Fruit fly (Drosophila melanogaster) whole organism, embryonic: Measurements from ENCODE around the gene Dpm3.

ENCODE experiments used
- Ada2b ChIP-seq: fragments of 200-800 bp; sonication (Bioruptor generic); IDR thresholded peaks from 2 replicates; pipeline ENCODE4 v1.3.6; 2022; ENCODE audit warnings: missing biosample characterization, missing genetic modification characterization
- CG10321 ChIP-seq: fragments of 200-800 bp; sonication (Bioruptor generic); IDR thresholded peaks from 2 replicates; pipeline ENCODE4 v1.3.6; 2022; ENCODE audit warnings: missing biosample characterization, missing genetic modification characterization
- CG10959 ChIP-seq: fragments of 200-800 bp; sonication (Bioruptor generic); IDR thresholded peaks from 2 replicates; pipeline ENCODE4 v1.3.6; 2022; ENCODE audit warnings: missing biosample characterization, missing genetic modification characterization
- CG11398 ChIP-seq: fragments of 200-800 bp; sonication (Bioruptor generic); optimal IDR thresholded peaks from 2 replicates; lab custom pipeline; 2016; ENCODE audit warnings: missing biosample characterization, missing genetic modification characterization
- CG13287 ChIP-seq: fragments of 200-800 bp; sonication (Bioruptor generic); IDR thresholded peaks from 2 replicates; pipeline ENCODE4 v1.3.6; 2022; ENCODE audit warnings: missing biosample characterization, missing genetic modification characterization; ENCODE audit not compliant: partially characterized antibody
- CG14441 ChIP-seq: fragments of 200-800 bp; sonication (Bioruptor generic); IDR thresholded peaks from 2 replicates; pipeline ENCODE4 v1.3.6; 2022; ENCODE audit warnings: missing biosample characterization, missing genetic modification characterization
- CG14965 ChIP-seq: fragments of 200-800 bp; sonication (Bioruptor generic); optimal IDR thresholded peaks from 2 replicates; lab custom pipeline; 2016; ENCODE audit warnings: missing biosample characterization, missing genetic modification characterization, borderline replicate concordance
- CG15479 ChIP-seq: fragments of 200-800 bp; sonication (Bioruptor generic); optimal IDR thresholded peaks from 3 replicates; lab custom pipeline; 2019; ENCODE audit warnings: missing biosample characterization, mild to moderate bottlenecking, missing genetic modification characterization, moderate library complexity
- CG16813 ChIP-seq: fragments of 200-800 bp; sonication (Bioruptor generic); IDR thresholded peaks from 3 replicates; pipeline ENCODE4 v1.3.6; 2022; ENCODE audit warnings: missing biosample characterization, missing genetic modification characterization; ENCODE audit not compliant: partially characterized antibody
- CG17385 ChIP-seq: fragments of 200-800 bp; sonication (Bioruptor generic); optimal IDR thresholded peaks from 3 replicates; lab custom pipeline; 2018; ENCODE audit warnings: missing biosample characterization, mild to moderate bottlenecking, missing genetic modification characterization
- CG4328 ChIP-seq: fragments of 200-800 bp; sonication (Bioruptor generic); optimal IDR thresholded peaks from 3 replicates; lab custom pipeline; 2017; ENCODE audit warnings: missing biosample characterization, missing genetic modification reagents, missing genetic modification characterization
- CG4360 ChIP-seq: fragments of 200-800 bp; sonication (Bioruptor generic); IDR thresholded peaks from 2 replicates; pipeline ENCODE4 v1.3.6; 2022; ENCODE audit warnings: missing biosample characterization, missing genetic modification characterization
- CG4820 ChIP-seq: fragments of 200-800 bp; sonication (Bioruptor generic); optimal IDR thresholded peaks from 3 replicates; lab custom pipeline; 2016; ENCODE audit warnings: missing biosample characterization, missing genetic modification characterization
- CG6272 ChIP-seq: fragments of 200-800 bp; sonication (Bioruptor generic); IDR thresholded peaks from 2 replicates; pipeline ENCODE4 v1.3.6; 2022; ENCODE audit warnings: missing biosample characterization, missing genetic modification characterization
- CG8359 ChIP-seq: fragments of 200-800 bp; sonication (Bioruptor generic); optimal IDR thresholded peaks from 2 replicates; lab custom pipeline; 2017; ENCODE audit warnings: missing biosample characterization, mild to moderate bottlenecking, missing genetic modification characterization, borderline replicate concordance
- CG9437 ChIP-seq: fragments of 200-800 bp; sonication (Bioruptor generic); optimal IDR thresholded peaks from 2 replicates; lab custom pipeline; 2018; ENCODE audit warnings: missing biosample characterization, mild to moderate bottlenecking, missing genetic modification characterization
- CG9609 ChIP-seq: fragments of 200-800 bp; sonication (Bioruptor generic); optimal IDR thresholded peaks from 3 replicates; lab custom pipeline; 2016; ENCODE audit warnings: missing biosample characterization, missing genetic modification characterization
- CG9932 ChIP-seq: fragments of 200-800 bp; sonication (Bioruptor generic); IDR thresholded peaks from 2 replicates; pipeline ENCODE4 v1.3.6; 2022; ENCODE audit warnings: missing biosample characterization, missing genetic modification characterization
- Doc3 ChIP-seq: fragments of 200-800 bp; sonication (Bioruptor generic); IDR thresholded peaks from 3 replicates; pipeline ENCODE4 v1.3.6; 2022; ENCODE audit warnings: missing biosample characterization, missing genetic modification characterization; ENCODE audit not compliant: partially characterized antibody
- Ets65A ChIP-seq: fragments of 200-800 bp; sonication (Bioruptor generic); peaks from one replicate; lab custom pipeline; 2016; ENCODE audit warnings: missing biosample characterization, missing genetic modification characterization
- Hand ChIP-seq: fragments of 200-800 bp; sonication (Bioruptor generic); optimal IDR thresholded peaks from 2 replicates; lab custom pipeline; 2017; ENCODE audit warnings: mild to moderate bottlenecking, missing biosample characterization, missing genetic modification reagents, missing genetic modification characterization
- Hmr ChIP-seq: fragments of 200-800 bp; sonication (Bioruptor generic); optimal IDR thresholded peaks from 3 replicates; lab custom pipeline; 2017; ENCODE audit warnings: mild to moderate bottlenecking, missing biosample characterization, missing genetic modification reagents, missing genetic modification characterization
- Hmx ChIP-seq: fragments of 200-800 bp; sonication (Bioruptor generic); optimal IDR thresholded peaks from 2 replicates; lab custom pipeline; 2016; ENCODE audit warnings: missing biosample characterization, missing genetic modification characterization
- Jarid2 ChIP-seq: fragments of 200-800 bp; sonication (Bioruptor generic); optimal IDR thresholded peaks from 3 replicates; lab custom pipeline; 2017; ENCODE audit warnings: mild to moderate bottlenecking, missing biosample characterization, missing genetic modification reagents, missing genetic modification characterization
- MTF-1 ChIP-seq: fragments of 200-800 bp; sonication (Bioruptor generic); optimal IDR thresholded peaks from 2 replicates; lab custom pipeline; 2018; ENCODE audit warnings: missing biosample characterization, mild to moderate bottlenecking, missing genetic modification characterization, borderline replicate concordance
- NC2β ChIP-seq: fragments of 200-800 bp; sonication (Bioruptor generic); optimal IDR thresholded peaks from 2 replicates; lab custom pipeline; 2016; ENCODE audit warnings: missing biosample characterization, missing genetic modification characterization
- Poxn ChIP-seq: fragments of 200-800 bp; sonication (Bioruptor generic); IDR thresholded peaks from 2 replicates; pipeline ENCODE4 v1.3.6; 2022; ENCODE audit warnings: missing biosample characterization, missing genetic modification characterization
- Six4 ChIP-seq: fragments of 200-800 bp; sonication (Bioruptor generic); optimal IDR thresholded peaks from 2 replicates; lab custom pipeline; 2016; ENCODE audit warnings: missing biosample characterization, missing genetic modification characterization
- Ssrp ChIP-seq: fragments of 200-800 bp; sonication (Bioruptor generic); optimal IDR thresholded peaks from 2 replicates; lab custom pipeline; 2018; ENCODE audit warnings: missing biosample characterization, mild to moderate bottlenecking, missing genetic modification characterization, moderate library complexity
- Usf ChIP-seq: fragments of 200-800 bp; sonication (Bioruptor generic); optimal IDR thresholded peaks from 2 replicates; lab custom pipeline; 2017; ENCODE audit warnings: missing genotype, missing biosample characterization, missing genetic modification characterization
- az2 ChIP-seq: fragments of 200-800 bp; sonication (Bioruptor generic); optimal IDR thresholded peaks from 3 replicates; lab custom pipeline; 2016; ENCODE audit warnings: missing biosample characterization, missing genetic modification characterization
- cas ChIP-seq: fragments of 200-800 bp; sonication (Bioruptor generic); IDR thresholded peaks from 2 replicates; pipeline ENCODE4 v1.3.6; 2022; ENCODE audit warnings: missing biosample characterization, missing genetic modification characterization
- chif ChIP-seq, 2 experiments: fragments of 200-800 bp; sonication (Bioruptor generic); optimal IDR thresholded peaks; 3 replicates each; lab custom pipeline; 2016; ENCODE audit warnings: missing biosample characterization in 2 of 2, missing genetic modification characterization in 2 of 2
- danr ChIP-seq: fragments of 200-800 bp; sonication (Bioruptor generic); IDR thresholded peaks from 2 replicates; pipeline ENCODE4 v1.3.6; 2022; ENCODE audit warnings: missing biosample characterization, missing genetic modification characterization
- dimm ChIP-seq: fragments of 200-800 bp; sonication (Bioruptor generic); IDR thresholded peaks from 2 replicates; pipeline ENCODE4 v1.3.6; 2022; ENCODE audit warnings: missing biosample characterization, missing genetic modification characterization
- fd64A ChIP-seq: fragments of 200-800 bp; sonication (Bioruptor generic); optimal IDR thresholded peaks from 3 replicates; lab custom pipeline; 2018; ENCODE audit warnings: missing biosample characterization, mild to moderate bottlenecking, missing genetic modification characterization
- fd96Cb ChIP-seq: fragments of 200-800 bp; sonication (Bioruptor generic); optimal IDR thresholded peaks from 2 replicates; lab custom pipeline; 2018; ENCODE audit warnings: missing biosample characterization, mild to moderate bottlenecking, missing genetic modification characterization, moderate library complexity
- inv ChIP-seq: fragments of 200-800 bp; sonication (Bioruptor generic); IDR thresholded peaks from 2 replicates; pipeline ENCODE4 v1.3.6; 2022; ENCODE audit warnings: missing biosample characterization, missing genetic modification characterization; ENCODE audit not compliant: partially characterized antibody
- jumu ChIP-seq: fragments of 200-800 bp; sonication (Bioruptor generic); optimal IDR thresholded peaks from 3 replicates; lab custom pipeline; 2016; ENCODE audit warnings: missing biosample characterization, missing genetic modification characterization
- kni ChIP-seq: fragments of 200-800 bp; sonication (Bioruptor generic); optimal IDR thresholded peaks from 3 replicates; lab custom pipeline; 2017; ENCODE audit warnings: mild to moderate bottlenecking, missing biosample characterization, missing genetic modification reagents, missing genetic modification characterization
- org-1 ChIP-seq: fragments of 200-800 bp; sonication (Bioruptor generic); optimal IDR thresholded peaks from 2 replicates; lab custom pipeline; 2017; ENCODE audit warnings: missing biosample characterization, missing genetic modification characterization
- peb ChIP-seq: fragments of 200-800 bp; sonication (Bioruptor generic); IDR thresholded peaks from 2 replicates; pipeline ENCODE4 v1.3.6; 2022; ENCODE audit warnings: missing biosample characterization, missing genetic modification characterization
- ro ChIP-seq: fragments of 200-800 bp; sonication (Bioruptor generic); IDR thresholded peaks from 2 replicates; pipeline ENCODE4 v1.3.6; 2022; ENCODE audit warnings: missing biosample characterization, missing genetic modification characterization
- sc ChIP-seq, 3 experiments: fragments of >200 bp in 2 of 3; fragments of 200-800 bp in 1 of 3; sonication (Bioruptor generic) in 1 of 3; optimal IDR thresholded peaks; 2 replicates in 2 of 3; 3 replicates in 1 of 3; lab custom pipeline; 2017; ENCODE audit warnings: mild to moderate bottlenecking in 1 of 3, missing biosample characterization in 1 of 3, missing genetic modification characterization in 1 of 3, missing genetic modification reagents in 1 of 3
- sug ChIP-seq: fragments of 200-800 bp; optimal IDR thresholded peaks from 2 replicates; lab custom pipeline; 2019; ENCODE audit warnings: missing biosample characterization, mild to moderate bottlenecking, missing genetic modification characterization, moderate library complexity
- tin ChIP-seq: fragments of 200-800 bp; sonication (Bioruptor generic); optimal IDR thresholded peaks from 3 replicates; lab custom pipeline; 2016; ENCODE audit warnings: missing biosample characterization, missing genetic modification characterization
- tna ChIP-seq: fragments of 200-800 bp; sonication (Bioruptor generic); IDR thresholded peaks from 2 replicates; pipeline ENCODE4 v1.3.6; 2022; ENCODE audit warnings: missing biosample characterization, missing genetic modification characterization; ENCODE audit not compliant: partially characterized antibody
- yki ChIP-seq: fragments of >200 bp; optimal IDR thresholded peaks from 3 replicates; lab custom pipeline; 2018

Gene Dpm3

DNA sequence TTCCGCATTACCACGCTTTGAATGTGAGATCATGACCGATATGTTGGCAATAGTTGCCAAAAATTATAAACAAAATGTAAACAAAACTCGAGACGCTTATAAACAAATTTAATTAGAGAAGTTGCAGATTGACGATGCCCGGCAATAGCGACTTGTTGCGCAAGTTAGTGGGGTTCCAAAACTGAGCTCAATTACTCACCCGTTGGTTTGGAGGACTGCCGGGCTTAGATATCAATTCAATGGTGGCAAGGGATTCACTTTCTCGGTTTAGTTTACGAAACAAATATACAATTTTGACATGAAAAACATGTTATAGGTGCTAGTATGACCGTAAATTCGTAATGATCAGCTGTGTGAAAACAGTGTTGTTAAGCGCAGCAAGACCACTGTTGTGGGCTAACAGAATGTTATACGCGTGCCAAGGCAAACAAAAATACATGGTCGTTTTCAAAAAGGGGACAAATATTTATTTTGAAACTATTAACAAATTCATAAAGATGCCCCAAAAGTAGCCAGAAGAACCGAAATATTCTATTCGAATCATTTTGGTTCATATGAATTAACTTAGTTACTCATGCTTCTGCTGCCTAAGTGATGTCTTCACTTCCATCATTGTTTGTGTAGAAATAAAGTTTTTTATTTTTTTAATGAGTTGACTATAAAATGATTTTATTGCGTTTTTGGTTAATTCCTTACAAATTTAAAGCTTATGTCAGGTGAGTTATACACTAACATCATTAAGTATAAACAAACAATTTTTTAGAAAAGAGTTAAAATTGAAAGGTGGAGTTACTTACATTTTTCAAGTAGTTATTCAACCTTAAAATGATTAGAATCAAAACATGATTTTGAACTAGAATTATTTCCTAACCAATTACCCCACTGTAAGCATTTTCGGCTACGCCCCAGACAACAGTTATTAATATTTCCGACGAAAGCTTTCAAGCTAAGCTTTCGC is 36.0 kb downstream of the Dpm3 start, which contains the start of gene Elp6 (continued):
- TF ChIP-seq dimm (0 out of 2 replicates have a peak, but pooled peaks have one; percentile 9), CG15479 (no peak), CG9609 (peak; percentile 51), sc (optimal IDR thresholded peaks at IDR 0.05; lab: Kevin White, UChicago) (no peak), sc (GFP tag; optimal IDR thresholded peaks at IDR 0.05; lab: Kevin White, UChicago) (peak; percentile 43), sug (peak; percentile 41), CG8359 (GFP tag; lab: Kevin White, UChicago) (no peak), chif (GFP tag; optimal IDR thresholded peaks at IDR 0.05; lab: Kevin White, UChicago) (peak; percentile 35 to 46), az2 (peak; percentile 53), fd64A (GFP tag; lab: Kevin White, UChicago) (no peak), Ssrp (tag; lab: Kevin White, UChicago) (peak; percentile 46), tin (peak; percentile 45), CG4360 (GFP tag; lab: Robert Waterston, UW) (no peak), CG14965 (GFP tag; lab: Kevin White, UChicago) (no peak), Hand (peak; percentile 61), CG9932 (GFP tag; lab: Robert Waterston, UW) (peak; percentile 70), Hmx (GFP tag; lab: Kevin White, UChicago) (peak; percentile 28), CG17385 (GFP tag; lab: Kevin White, UChicago) (peak; percentile 57), org-1 (GFP tag; lab: Kevin White, UChicago) (peak; percentile 61), jumu (GFP tag; lab: Kevin White, UChicago) (peak; percentile 28), CG4820 (GFP tag; lab: Kevin White, UChicago) (peak; percentile 53), NC2β (GFP tag; lab: Kevin White, UChicago) (no peak), Ada2b (GFP tag; lab: Robert Waterston, UW) (peak; percentile 57), CG6272 (GFP tag; lab: Robert Waterston, UW) (peak; percentile 33), yki (no peak), CG13287 (GFP tag; lab: Robert Waterston, UW) (no peak; the same call in 1 of the 2 replicates), danr (GFP tag; lab: Robert Waterston, UW) (0 out of 2 replicates have a peak, but pooled peaks have one; percentile 43), CG10321 (GFP tag; lab: Robert Waterston, UW) (no peak), Usf (peak; percentile 37), Ets65A (peak; percentile 90), fd96Cb (tag; lab: Kevin White, UChicago) (peak; percentile 49), CG4328 (GFP tag; lab: Kevin White, UChicago) (peak; percentile 24), Poxn (GFP tag; lab: Robert Waterston, UW) (no peak), Hmr (GFP tag; lab: Kevin White, UChicago) (peak; percentile 77), Jarid2 (peak; percentile 25), CG16813 (no peak), cas (GFP tag; lab: Robert Waterston, UW) (no peak), CG14441 (GFP tag; lab: Robert Waterston, UW) (peak; percentile 62; the same call in 1 of the 2 replicates), MTF-1 (GFP tag; lab: Kevin White, UChicago) (no peak), tna (GFP tag; lab: Robert Waterston, UW) (no peak), ro (GFP tag; lab: Robert Waterston, UW) (no peak), CG9437 (GFP tag; lab: Kevin White, UChicago) (peak; percentile 75), kni (GFP tag; lab: Kevin White, UChicago) (no peak), inv (GFP tag; lab: Robert Waterston, UW) (no peak), CG11398 (peak; percentile 45), Six4 (peak; percentile 47), peb (no peak), CG10959 (no peak), Doc3 (no peak)
